Fruit fly (Drosophila melanogaster): ENCODE measurements around the gene CG31370.

The CG31370 gene

dm6 chr3R:25303857-25304440 is 1.7 kb downstream of the CG31370 start, which contains the start of gene CG31436 (continued):
- TF ChIP-seq esg (GFP tag; conservative IDR thresholded peaks at IDR 0.05) (no peak), Kr (GFP tag; optimal IDR thresholded peaks at IDR 0.05) (no peak), CG6683 (GFP tag; optimal IDR thresholded peaks at IDR 0.05) (no peak), ham (GFP tag; IDR thresholded peaks at IDR 0.05) (no peak), CG18764 (GFP tag; optimal IDR thresholded peaks at IDR 0.05) (no peak), Jarid2 (GFP tag; optimal IDR thresholded peaks at IDR 0.05) (peak; percentile 73), Dek (tag; optimal IDR thresholded peaks at IDR 0.05) (no peak), pho (GFP tag; optimal IDR thresholded peaks at IDR 0.05) (no peak), CG32772 (GFP tag; IDR thresholded peaks at IDR 0.05) (no peak), Hr78 (GFP tag; optimal IDR thresholded peaks at IDR 0.05) (peak in 1 of 2 experiments; percentile 82), Eip74EF (GFP tag; optimal IDR thresholded peaks at IDR 0.05) (peak in 1 of 2 experiments; percentile 18), sd (tag; optimal IDR thresholded peaks at IDR 0.05) (peak; percentile 35), CG16779 (GFP tag; IDR thresholded peaks at IDR 0.05) (no peak), fd3F (GFP tag; optimal IDR thresholded peaks at IDR 0.05) (no peak), Ets65A (GFP tag) (no peak), CG12659 (GFP tag; optimal IDR thresholded peaks at IDR 0.05) (no peak), Lhr (GFP tag; optimal IDR thresholded peaks at IDR 0.05) (no peak), CG3847 (GFP tag; IDR thresholded peaks at IDR 0.05) (no peak), CG3407 (GFP tag; optimal IDR thresholded peaks at IDR 0.05) (no peak), ATbp (GFP tag; optimal IDR thresholded peaks at IDR 0.05) (no peak), CG34376 (GFP tag; optimal IDR thresholded peaks at IDR 0.05) (peak; percentile 29), wek (GFP tag; optimal IDR thresholded peaks at IDR 0.05) (no peak), CG11560 (tag; IDR thresholded peaks at IDR 0.05) (no peak), CG17912 (GFP tag; optimal IDR thresholded peaks at IDR 0.05) (no peak), CG5245 (GFP tag; optimal IDR thresholded peaks at IDR 0.05) (no peak), CG14050 (GFP tag; IDR thresholded peaks at IDR 0.05) (no peak), row (GFP tag; IDR thresholded peaks at IDR 0.05) (no peak), Fer2 (tag; optimal IDR thresholded peaks at IDR 0.05) (no peak), gce (GFP tag; IDR thresholded peaks at IDR 0.05) (no peak), scrt (GFP tag; optimal IDR thresholded peaks at IDR 0.05) (no peak), hb (GFP tag; IDR thresholded peaks at IDR 0.05; ENCODE audit: partially characterized antibody) (no peak), CG1602 (GFP tag; optimal IDR thresholded peaks at IDR 0.05) (no peak), CG10979 (tag; optimal IDR thresholded peaks at IDR 0.05) (no peak), Hsf (GFP tag; optimal IDR thresholded peaks at IDR 0.05) (no peak), tup (GFP tag; optimal IDR thresholded peaks at IDR 0.05) (no peak), CG31388 (GFP tag; optimal IDR thresholded peaks at IDR 0.05) (no peak), twi (tag; optimal IDR thresholded peaks at IDR 0.05) (no peak), trh (GFP tag; optimal IDR thresholded peaks at IDR 0.05) (no peak), bab2 (GFP tag; optimal IDR thresholded peaks at IDR 0.05) (no peak), shn (GFP tag; optimal IDR thresholded peaks at IDR 0.05) (no peak), kay (GFP tag; optimal IDR thresholded peaks at IDR 0.05) (no peak), phol (tag; optimal IDR thresholded peaks at IDR 0.05) (no peak), CG18619 (GFP tag; optimal IDR thresholded peaks at IDR 0.05) (no peak), Vsx1 (GFP tag; optimal IDR thresholded peaks at IDR 0.05) (no peak), CG13894 (tag; optimal IDR thresholded peaks at IDR 0.05) (peak; percentile 36), stwl (tag; optimal IDR thresholded peaks at IDR 0.05) (no peak), CG8290 (GFP tag; optimal IDR thresholded peaks at IDR 0.05) (no peak), CG8290 (tag; optimal IDR thresholded peaks at IDR 0.05) (peak in 1 of 2 experiments; percentile 11), MBD-R2 (GFP tag; IDR thresholded peaks at IDR 0.05) (no peak), Sox100B (GFP tag; optimal IDR thresholded peaks at IDR 0.05) (no peak), Dfd (GFP tag; optimal IDR thresholded peaks at IDR 0.05) (no peak)

Data from whole organism, embryonic.